Fruit fly (Drosophila melanogaster) whole organism, embryonic: ENCODE measurements around the gene MTF-1.

Source experiments
- B-H1 ChIP-seq: fragments of 200-800 bp; sonication (Bioruptor generic); IDR thresholded peaks from 3 replicates; pipeline ENCODE4 v1.3.6; 2022; ENCODE audit warnings: missing biosample characterization, missing genetic modification characterization
- Bdp1 ChIP-seq: fragments of 200-800 bp; sonication (Bioruptor generic); optimal IDR thresholded peaks from 3 replicates; lab custom pipeline; 2016; ENCODE audit warnings: missing biosample characterization, missing genetic modification characterization
- CG15073 ChIP-seq: fragments of 200-800 bp; sonication (Bioruptor generic); optimal IDR thresholded peaks from 2 replicates; lab custom pipeline; 2016; ENCODE audit warnings: missing biosample characterization, missing genetic modification characterization
- CG15479 ChIP-seq: fragments of 200-800 bp; sonication (Bioruptor generic); optimal IDR thresholded peaks from 3 replicates; lab custom pipeline; 2019; ENCODE audit warnings: missing biosample characterization, mild to moderate bottlenecking, missing genetic modification characterization, moderate library complexity
- CG17328 ChIP-seq: fragments of 200-800 bp; sonication (Bioruptor generic); IDR thresholded peaks from 2 replicates; pipeline ENCODE4 v1.3.6; 2022; ENCODE audit warnings: missing biosample characterization, missing genetic modification characterization
- CG17361 ChIP-seq: fragments of 200-800 bp; sonication (Bioruptor generic); IDR thresholded peaks from 3 replicates; pipeline ENCODE4 v1.3.6; 2022; ENCODE audit warnings: missing biosample characterization, missing genetic modification characterization
- CG17568 ChIP-seq: fragments of 200-800 bp; sonication (Bioruptor generic); optimal IDR thresholded peaks from 2 replicates; lab custom pipeline; 2018; ENCODE audit warnings: missing biosample characterization, mild to moderate bottlenecking, missing genetic modification characterization, moderate library complexity
- CG2116 ChIP-seq: fragments of 200-800 bp; sonication (Bioruptor generic); optimal IDR thresholded peaks from 3 replicates; lab custom pipeline; 2018; ENCODE audit warnings: missing biosample characterization, mild to moderate bottlenecking, missing genetic modification characterization
- CG2712 ChIP-seq: fragments of 200-800 bp; optimal IDR thresholded peaks from 3 replicates; lab custom pipeline; 2019; ENCODE audit warnings: missing biosample characterization, mild to moderate bottlenecking, missing genetic modification characterization, moderate library complexity
- CG2889 ChIP-seq: fragments of 200-800 bp; sonication (Bioruptor generic); IDR thresholded peaks from 3 replicates; pipeline ENCODE4 v1.3.6; 2022; ENCODE audit warnings: missing biosample characterization, missing genetic modification characterization
- CG30431 ChIP-seq: fragments of 200-800 bp; sonication (Bioruptor generic); optimal IDR thresholded peaks from 2 replicates; lab custom pipeline; 2017; ENCODE audit warnings: missing biosample characterization, missing genetic modification characterization
- CG32772 ChIP-seq: fragments of 200-800 bp; sonication (Bioruptor generic); IDR thresholded peaks from 2 replicates; pipeline ENCODE4 v1.3.6; 2022; ENCODE audit warnings: missing biosample characterization, missing genetic modification characterization
- CG33557 ChIP-seq: fragments of 200-800 bp; sonication (Bioruptor generic); optimal IDR thresholded peaks from 2 replicates; lab custom pipeline; 2019; ENCODE audit warnings: missing biosample characterization, mild to moderate bottlenecking, missing genetic modification characterization, moderate library complexity
- CG4424 ChIP-seq: fragments of 200-800 bp; sonication (Bioruptor generic); optimal IDR thresholded peaks from 3 replicates; lab custom pipeline; 2016; ENCODE audit warnings: missing biosample characterization, missing genetic modification characterization
- CG4617 ChIP-seq: fragments of 200-800 bp; sonication (Bioruptor generic); optimal IDR thresholded peaks from 3 replicates; lab custom pipeline; 2016; ENCODE audit warnings: missing biosample characterization, missing genetic modification characterization, borderline replicate concordance
- CG6254 ChIP-seq: fragments of 200-800 bp; sonication (Bioruptor generic); optimal IDR thresholded peaks from 3 replicates; lab custom pipeline; 2017; ENCODE audit warnings: mild to moderate bottlenecking, missing biosample characterization, missing genetic modification reagents, missing genetic modification characterization
- CG7963 ChIP-seq: fragments of 200-800 bp; sonication (Bioruptor generic); IDR thresholded peaks from 3 replicates; pipeline ENCODE4 v1.3.6; 2022; ENCODE audit warnings: missing biosample characterization, missing genetic modification characterization; ENCODE audit not compliant: partially characterized antibody
- CTCF ChIP-seq: fragments of 200-800 bp; sonication (Bioruptor generic); optimal IDR thresholded peaks from 2 replicates; lab custom pipeline; 2017; ENCODE audit warnings: missing biosample characterization, mild to moderate bottlenecking, missing genetic modification characterization, moderate library complexity
- CrebB ChIP-seq: fragments of 200-800 bp; sonication (Bioruptor generic); optimal IDR thresholded peaks from 3 replicates; lab custom pipeline; 2018; ENCODE audit warnings: missing biosample characterization, mild to moderate bottlenecking, missing genetic modification characterization
- D19A ChIP-seq: fragments of 200-800 bp; optimal IDR thresholded peaks from 3 replicates; lab custom pipeline; 2019; ENCODE audit warnings: missing biosample characterization, mild to moderate bottlenecking, missing genetic modification characterization, moderate library complexity
- Dip2 ChIP-seq: fragments of 200-800 bp; sonication (Bioruptor generic); IDR thresholded peaks from 2 replicates; pipeline ENCODE4 v1.3.6; 2022; ENCODE audit warnings: missing biosample characterization, missing genetic modification characterization
- Eip74EF ChIP-seq, 2 experiments: fragments of 200-800 bp in 1 of 2; fragments of >200 bp in 1 of 2; sonication (Bioruptor generic) in 1 of 2; optimal IDR thresholded peaks; 2 replicates each; lab custom pipeline; 2017 to 2019; ENCODE audit warnings: missing biosample characterization in 2 of 2, missing genetic modification characterization in 2 of 2, mild to moderate bottlenecking in 1 of 2, moderate library complexity in 1 of 2
- Ets65A ChIP-seq: fragments of 200-800 bp; sonication (Bioruptor generic); peaks from one replicate; lab custom pipeline; 2016; ENCODE audit warnings: missing biosample characterization, missing genetic modification characterization
- Fer1 ChIP-seq: fragments of 200-800 bp; sonication (Bioruptor generic); optimal IDR thresholded peaks from 2 replicates; lab custom pipeline; 2017; ENCODE audit warnings: missing biosample characterization, mild to moderate bottlenecking, missing genetic modification characterization
- GATAe ChIP-seq: fragments of 200-800 bp; sonication (Bioruptor generic); conservative IDR thresholded peaks from 2 replicates; pipeline ENCODE4 v1.3.6; 2022; ENCODE audit warnings: missing biosample characterization, missing genetic modification characterization
- Max ChIP-seq: fragments of 200-800 bp; sonication (Bioruptor generic); optimal IDR thresholded peaks from 2 replicates; lab custom pipeline; 2016; ENCODE audit warnings: missing biosample characterization, mild to moderate bottlenecking, missing genetic modification characterization
- Med ChIP-seq: fragments of 200-800 bp; sonication (Bioruptor generic); peaks from one replicate; lab custom pipeline; 2016; ENCODE audit warnings: missing biosample characterization, missing genetic modification characterization, mild to moderate bottlenecking, inconsistent platforms, moderate library complexity
- Nf-YA ChIP-seq: fragments of 200-800 bp; sonication (Bioruptor generic); IDR thresholded peaks from 2 replicates; pipeline ENCODE4 v1.3.6; 2022; ENCODE audit warnings: missing biosample characterization, missing genetic modification characterization
- Oaz ChIP-seq: fragments of 200-800 bp; sonication (Bioruptor generic); IDR thresholded peaks from 2 replicates; pipeline ENCODE4 v1.3.6; 2022; ENCODE audit warnings: missing biosample characterization, missing genetic modification characterization
- Optix ChIP-seq: fragments of 200-800 bp; sonication (Bioruptor generic); IDR thresholded peaks from 3 replicates; pipeline ENCODE4 v1.3.6; 2022; ENCODE audit warnings: missing biosample characterization, missing genetic modification characterization
- Rx ChIP-seq: fragments of 200-800 bp; sonication (Bioruptor generic); IDR thresholded peaks from 2 replicates; pipeline ENCODE4 v1.3.6; 2022; ENCODE audit warnings: missing biosample characterization, missing genetic modification characterization
- Sox102F ChIP-seq: fragments of 200-800 bp; sonication (Bioruptor generic); optimal IDR thresholded peaks from 2 replicates; lab custom pipeline; 2018; ENCODE audit warnings: missing biosample characterization, mild to moderate bottlenecking, missing genetic modification characterization, moderate library complexity
- Ssrp ChIP-seq: fragments of 200-800 bp; sonication (Bioruptor generic); optimal IDR thresholded peaks from 2 replicates; lab custom pipeline; 2018; ENCODE audit warnings: missing biosample characterization, mild to moderate bottlenecking, missing genetic modification characterization, moderate library complexity
- Usf ChIP-seq: fragments of 200-800 bp; sonication (Bioruptor generic); optimal IDR thresholded peaks from 2 replicates; lab custom pipeline; 2017; ENCODE audit warnings: missing genotype, missing biosample characterization, missing genetic modification characterization
- caup ChIP-seq: fragments of 200-800 bp; sonication (Bioruptor generic); optimal IDR thresholded peaks from 3 replicates; lab custom pipeline; 2017; ENCODE audit warnings: missing biosample characterization, mild to moderate bottlenecking, missing genetic modification characterization, moderate library complexity; ENCODE audit not compliant: severe bottlenecking
- dimm ChIP-seq: fragments of 200-800 bp; sonication (Bioruptor generic); IDR thresholded peaks from 2 replicates; pipeline ENCODE4 v1.3.6; 2022; ENCODE audit warnings: missing biosample characterization, missing genetic modification characterization
- disco-r ChIP-seq: fragments of 200-800 bp; sonication (Bioruptor generic); optimal IDR thresholded peaks from 2 replicates; lab custom pipeline; 2016; ENCODE audit warnings: missing biosample characterization, missing genetic modification characterization
- dm ChIP-seq: fragments of 200-800 bp; sonication (Bioruptor generic); optimal IDR thresholded peaks from 3 replicates; lab custom pipeline; 2016; ENCODE audit warnings: missing biosample characterization, missing genetic modification characterization
- fru ChIP-seq: fragments of >200 bp; optimal IDR thresholded peaks from 2 replicates; lab custom pipeline; 2017
- gem ChIP-seq: fragments of 200-800 bp; sonication (Bioruptor generic); optimal IDR thresholded peaks from 2 replicates; lab custom pipeline; 2019; ENCODE audit warnings: missing biosample characterization, mild to moderate bottlenecking, missing genetic modification characterization, moderate library complexity
- gfzf ChIP-seq: fragments of 200-800 bp; sonication (Bioruptor generic); optimal IDR thresholded peaks from 2 replicates; lab custom pipeline; 2016; ENCODE audit warnings: missing biosample characterization, mild to moderate bottlenecking, missing genetic modification characterization, moderate library complexity
- kni ChIP-seq: fragments of 200-800 bp; sonication (Bioruptor generic); optimal IDR thresholded peaks from 3 replicates; lab custom pipeline; 2017; ENCODE audit warnings: mild to moderate bottlenecking, missing biosample characterization, missing genetic modification reagents, missing genetic modification characterization
- lbe ChIP-seq: fragments of 200-800 bp; sonication (Bioruptor generic); optimal IDR thresholded peaks from 2 replicates; lab custom pipeline; 2016; ENCODE audit warnings: missing biosample characterization, mild to moderate bottlenecking, missing genetic modification characterization
- lola ChIP-seq, 3 experiments: fragments of >200 bp in 2 of 3; fragments of 200-800 bp in 1 of 3; sonication (Bioruptor generic) in 1 of 3; optimal IDR thresholded peaks; 2 replicates each; lab custom pipeline; 2017 to 2019; ENCODE audit warnings: missing biosample characterization in 3 of 3, missing genetic modification characterization in 3 of 3, mild to moderate bottlenecking in 1 of 3, moderate library complexity in 1 of 3
- pita ChIP-seq: fragments of 200-800 bp; sonication (Bioruptor generic); optimal IDR thresholded peaks from 2 replicates; lab custom pipeline; 2017; ENCODE audit warnings: missing biosample characterization, mild to moderate bottlenecking, missing genetic modification characterization
- psq ChIP-seq: fragments of 200-800 bp; sonication (Bioruptor generic); optimal IDR thresholded peaks from 2 replicates; lab custom pipeline; 2017; ENCODE audit warnings: missing biosample characterization, missing genetic modification characterization
- row ChIP-seq: fragments of 200-800 bp; sonication (Bioruptor generic); IDR thresholded peaks from 3 replicates; pipeline ENCODE4 v1.3.6; 2022; ENCODE audit warnings: missing biosample characterization, missing genetic modification characterization
- tin ChIP-seq: fragments of 200-800 bp; sonication (Bioruptor generic); optimal IDR thresholded peaks from 3 replicates; lab custom pipeline; 2016; ENCODE audit warnings: missing biosample characterization, missing genetic modification characterization
- tna ChIP-seq: fragments of 200-800 bp; sonication (Bioruptor generic); IDR thresholded peaks from 2 replicates; pipeline ENCODE4 v1.3.6; 2022; ENCODE audit warnings: missing biosample characterization, missing genetic modification characterization; ENCODE audit not compliant: partially characterized antibody
- wek ChIP-seq: fragments of 200-800 bp; sonication (Bioruptor generic); optimal IDR thresholded peaks from 3 replicates; lab custom pipeline; 2018; ENCODE audit warnings: missing biosample characterization, mild to moderate bottlenecking, missing genetic modification characterization, moderate library complexity
- z ChIP-seq: fragments of 200-800 bp; sonication (Bioruptor generic); IDR thresholded peaks from 3 replicates; pipeline ENCODE4 v1.3.6; 2022; ENCODE audit warnings: missing biosample characterization, missing genetic modification characterization
- zf30C ChIP-seq: fragments of 200-800 bp; sonication (Bioruptor generic); optimal IDR thresholded peaks from 3 replicates; lab custom pipeline; 2018; ENCODE audit warnings: missing biosample characterization, mild to moderate bottlenecking, missing genetic modification characterization

The MTF-1 gene

DNA sequence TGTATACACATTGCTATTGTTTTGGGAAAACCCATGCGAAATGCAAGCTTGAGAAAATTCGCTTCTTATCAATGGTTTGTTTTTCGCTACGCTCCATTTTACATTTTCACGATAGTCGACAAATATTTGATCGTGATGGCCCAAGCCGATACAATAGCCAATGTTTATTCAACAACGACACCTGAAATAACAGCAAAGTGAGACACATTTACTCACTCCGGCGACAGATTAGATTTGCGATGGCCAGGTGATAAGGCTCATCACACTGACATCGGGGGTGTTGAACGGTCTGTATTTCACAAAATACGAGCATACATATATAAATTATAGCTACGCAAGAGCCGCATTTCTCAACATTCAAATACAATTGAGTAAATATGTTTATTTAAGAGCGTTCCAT is 33.0 kb upstream of the MTF-1 start (continued):
- peak; percentile 47 for TF ChIP-seq gem (tag; lab: Kevin White, UChicago)
- no peak for TF ChIP-seq CG32772 (GFP tag; lab: Robert Waterston, UW)
- no peak for TF ChIP-seq Rx (GFP tag; lab: Robert Waterston, UW)
- TF ChIP-seq caup = peak; percentile 82
- peak; percentile 1 for TF ChIP-seq Sox102F (GFP tag; lab: Kevin White, UChicago)
- TF ChIP-seq zf30C (GFP tag; lab: Kevin White, UChicago) = no peak
- no peak for TF ChIP-seq fru (lab: Kevin White, UChicago)
- no peak for TF ChIP-seq lola (GFP tag; optimal IDR thresholded peaks at IDR 0.05; lab: Kevin White, UChicago)
- no peak for TF ChIP-seq Dip2 (GFP tag; lab: Robert Waterston, UW)
- peak; percentile 79 for TF ChIP-seq wek (GFP tag; lab: Kevin White, UChicago)
- no peak for TF ChIP-seq Eip74EF (GFP tag; optimal IDR thresholded peaks at IDR 0.05; lab: Kevin White, UChicago)
- no peak for TF ChIP-seq pita (GFP tag; lab: Kevin White, UChicago)
- TF ChIP-seq CG17568 (GFP tag; lab: Kevin White, UChicago) = peak; percentile 67
- peak; percentile 24 for TF ChIP-seq tin
- no peak for TF ChIP-seq dm
- peak; percentile 23; the same call in 1 of the 2 replicates for TF ChIP-seq GATAe (GFP tag; lab: Robert Waterston, UW)
- no peak for TF ChIP-seq CG4617 (GFP tag; lab: Kevin White, UChicago)
- no peak for TF ChIP-seq dimm (GFP tag; lab: Robert Waterston, UW)
- peak; percentile 15; the same call in 1 of the 3 replicates for TF ChIP-seq B-H1 (GFP tag; lab: Robert Waterston, UW)
- no peak for TF ChIP-seq tna (GFP tag; lab: Robert Waterston, UW)
- TF ChIP-seq CG17328 = peak; percentile 16; the same call in 1 of the 2 replicates
- no peak for TF ChIP-seq Ssrp (tag; lab: Kevin White, UChicago)
- no peak for TF ChIP-seq psq (GFP tag; lab: Kevin White, UChicago)
- TF ChIP-seq lbe (GFP tag; lab: Kevin White, UChicago) = peak; percentile 16
- peak; percentile 11 for TF ChIP-seq CG2116 (GFP tag; lab: Kevin White, UChicago)
- peak; percentile 36 for TF ChIP-seq CTCF (GFP tag; lab: Kevin White, UChicago)
- no peak for TF ChIP-seq Ets65A (GFP tag; lab: Kevin White, UChicago)
- TF ChIP-seq Optix (GFP tag; lab: Robert Waterston, UW) = no peak
- TF ChIP-seq CG2712 (tag; lab: Kevin White, UChicago) = peak; percentile 47
- TF ChIP-seq CG15073 = no peak
- no peak for TF ChIP-seq CG2889 (GFP tag; lab: Robert Waterston, UW)
- peak; percentile 12 for TF ChIP-seq CG15479 (GFP tag; lab: Kevin White, UChicago)
- TF ChIP-seq Bdp1 (GFP tag; lab: Kevin White, UChicago) = peak; percentile 18
- peak; percentile 92 for TF ChIP-seq Med (GFP tag; lab: Kevin White, UChicago)
- TF ChIP-seq kni (GFP tag; lab: Kevin White, UChicago) = peak; percentile 26
- peak; percentile 93 for TF ChIP-seq Fer1
- peak; percentile 42 for TF ChIP-seq CG33557 (GFP tag; lab: Kevin White, UChicago)
- TF ChIP-seq CG30431 (GFP tag; lab: Kevin White, UChicago) = no peak
- no peak for TF ChIP-seq Usf (GFP tag; lab: Kevin White, UChicago)
- TF ChIP-seq CG4424 (GFP tag; lab: Kevin White, UChicago) = peak; percentile 24
- no peak for TF ChIP-seq CG7963 (GFP tag; lab: Robert Waterston, UW)
- peak; percentile 76 for TF ChIP-seq CrebB (tag; lab: Kevin White, UChicago)
- 0 out of 3 replicates have a peak, but pooled peaks have one; percentile 53 for TF ChIP-seq z (GFP tag; lab: Robert Waterston, UW)
- no peak for TF ChIP-seq CG17361
- no peak for TF ChIP-seq disco-r (GFP tag; lab: Kevin White, UChicago)
- TF ChIP-seq Max (GFP tag; lab: Kevin White, UChicago) = peak; percentile 57
- TF ChIP-seq row (GFP tag; lab: Robert Waterston, UW) = no peak
- TF ChIP-seq Oaz (GFP tag; lab: Robert Waterston, UW) = no peak
- TF ChIP-seq CG6254 (GFP tag; lab: Kevin White, UChicago) = peak; percentile 34
- TF ChIP-seq gfzf (GFP tag; lab: Kevin White, UChicago) = no peak
- TF ChIP-seq Nf-YA (GFP tag; lab: Robert Waterston, UW) = 0 out of 2 replicates have a peak, but pooled peaks have one; percentile 31
- peak; percentile 19 for TF ChIP-seq D19A (tag; lab: Kevin White, UChicago)
